Fruit fly (Drosophila melanogaster): Measurements from ENCODE around the gene CG17328.

CG17328 gene

DNA sequence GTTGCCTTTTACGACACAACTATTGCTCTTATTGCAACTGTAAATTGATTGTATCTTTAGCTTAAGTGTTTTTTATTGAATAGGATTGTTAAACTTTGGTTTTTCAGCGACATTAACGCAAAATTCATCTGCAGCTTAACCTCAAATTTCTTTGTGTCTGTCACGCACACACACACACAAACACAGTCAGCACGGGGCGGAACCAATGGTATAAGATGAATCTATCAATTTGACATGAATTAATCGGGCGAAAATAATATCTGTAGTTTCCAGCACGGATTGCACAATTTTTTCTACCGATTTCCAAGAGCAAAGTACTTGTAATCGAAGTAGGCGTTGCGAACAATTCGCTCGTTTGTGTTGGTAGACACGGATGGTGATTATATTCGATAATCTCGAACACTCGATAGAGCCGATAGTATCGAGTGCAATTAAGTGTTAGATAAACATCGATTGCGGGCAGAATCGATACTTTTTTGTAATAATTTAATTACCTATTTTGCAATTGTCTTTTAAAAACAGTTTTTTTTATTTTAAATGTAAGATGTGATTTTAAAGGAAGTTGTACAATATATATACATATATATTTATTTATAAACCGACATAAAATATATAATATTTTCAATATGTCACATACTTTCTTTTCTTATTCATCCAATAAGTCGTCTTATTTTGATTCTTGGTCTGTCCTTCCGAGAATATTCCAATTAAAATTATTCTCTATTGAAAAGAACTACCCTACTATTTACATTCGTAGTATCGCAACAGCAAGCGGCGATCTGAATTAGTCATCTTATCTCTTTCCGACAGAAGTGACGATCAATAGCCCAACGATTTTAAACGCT is 42.3 kb upstream of the CG17328 start, which contains the start of the genes PRL-1 and EndoGI (continued):
- TF ChIP-seq Oaz (GFP tag; IDR thresholded peaks at IDR 0.05) (no peak), Bgb (GFP tag; IDR thresholded peaks at IDR 0.05; ENCODE audit: partially characterized antibody) (peak; percentile 99), CG18619 (GFP tag; optimal IDR thresholded peaks at IDR 0.05) (peak; percentile 60), CHES-1-like (GFP tag; optimal IDR thresholded peaks at IDR 0.05) (no peak), CG15073 (GFP tag; optimal IDR thresholded peaks at IDR 0.05) (no peak), phol (tag; optimal IDR thresholded peaks at IDR 0.05) (peak; percentile 75), CG4617 (GFP tag; optimal IDR thresholded peaks at IDR 0.05; ENCODE audit: borderline replicate concordance) (peak; percentile 81), HLH3B (GFP tag; IDR thresholded peaks at IDR 0.05) (peak; percentile 84; the same call in 1 of the 2 replicates), gce (GFP tag; IDR thresholded peaks at IDR 0.05) (peak; percentile 73; the same call in 1 of the 3 replicates), CG6813 (GFP tag; optimal IDR thresholded peaks at IDR 0.05) (peak; percentile 54), GATAe (GFP tag; conservative IDR thresholded peaks at IDR 0.05) (0 out of 2 replicates have a peak, but pooled peaks have one; percentile 12), oc (tag; optimal IDR thresholded peaks at IDR 0.05) (peak; percentile 67), E2f1 (GFP tag; IDR thresholded peaks at IDR 0.05) (no peak; the same call in 1 of the 2 replicates), CG17328 (GFP tag; IDR thresholded peaks at IDR 0.05) (peak; percentile 80), CG10543 (GFP tag; optimal IDR thresholded peaks at IDR 0.05) (peak; percentile 74), unpg (GFP tag; optimal IDR thresholded peaks at IDR 0.05) (peak; percentile 90), mam (GFP tag; optimal IDR thresholded peaks at IDR 0.05) (peak; percentile 16), sd (tag; optimal IDR thresholded peaks at IDR 0.05) (peak; percentile 48), CG4707 (GFP tag; optimal IDR thresholded peaks at IDR 0.05) (no peak), CG10959 (GFP tag; IDR thresholded peaks at IDR 0.05) (no peak), CG6254 (GFP tag; optimal IDR thresholded peaks at IDR 0.05) (peak; percentile 69), crp (GFP tag; optimal IDR thresholded peaks at IDR 0.05) (peak in 1 of 2 experiments; percentile 62), CG2202 (tag; optimal IDR thresholded peaks at IDR 0.05) (no peak), cas (GFP tag; IDR thresholded peaks at IDR 0.05) (0 out of 2 replicates have a peak, but pooled peaks have one; percentile 44), hkb (optimal IDR thresholded peaks at IDR 0.05) (no peak), hkb (GFP tag; IDR thresholded peaks at IDR 0.05) (peak; percentile 83), CG2678 (tag; optimal IDR thresholded peaks at IDR 0.05) (peak; percentile 89), shn (GFP tag; optimal IDR thresholded peaks at IDR 0.05) (no peak), Aef1 (GFP tag; IDR thresholded peaks at IDR 0.05) (no peak; the same call in 2 of the 3 replicates), CG12219 (GFP tag; optimal IDR thresholded peaks at IDR 0.05) (no peak), CG10462 (GFP tag; optimal IDR thresholded peaks at IDR 0.05) (peak; percentile 19), sqz (GFP tag; optimal IDR thresholded peaks at IDR 0.05) (peak; percentile 59), wor (GFP tag; IDR thresholded peaks at IDR 0.05) (no peak), CG7963 (GFP tag; IDR thresholded peaks at IDR 0.05; ENCODE audit: partially characterized antibody) (peak; percentile 99), ac (GFP tag; optimal IDR thresholded peaks at IDR 0.05) (no peak), gcm2 (GFP tag; optimal IDR thresholded peaks at IDR 0.05) (no peak), CG33557 (GFP tag; optimal IDR thresholded peaks at IDR 0.05) (peak; percentile 49), pzg (GFP tag; optimal IDR thresholded peaks at IDR 0.05) (peak; percentile 86), MBD-R2 (GFP tag; IDR thresholded peaks at IDR 0.05) (peak; percentile 36; the same call in 1 of the 2 replicates), kah (GFP tag; optimal IDR thresholded peaks at IDR 0.05) (peak; percentile 48), Pdp1 (GFP tag; optimal IDR thresholded peaks at IDR 0.05) (peak in 1 of 2 experiments; percentile 57), zfh2 (GFP tag; optimal IDR thresholded peaks at IDR 0.05) (peak; percentile 50), CG15269 (tag; optimal IDR thresholded peaks at IDR 0.05) (peak; percentile 90), p53 (GFP tag; optimal IDR thresholded peaks at IDR 0.05) (no peak), CG8089 (GFP tag; optimal IDR thresholded peaks at IDR 0.05) (no peak), CG10366 (GFP tag; IDR thresholded peaks at IDR 0.05) (peak; percentile 70; the same call in 1 of the 2 replicates), az2 (GFP tag; optimal IDR thresholded peaks at IDR 0.05) (peak; percentile 59), bigmax (GFP tag; optimal IDR thresholded peaks at IDR 0.05) (peak; percentile 98)

All from whole organism, embryonic.